Worm (Caenorhabditis elegans) whole organism, L3 larva: ENCODE data around the gene F08F8.6.
A peak's percentile ranks its signal among the peaks of the same experiment; 100 is the strongest.

Source experiments
- R02D3.7 ChIP-seq: fragments of 150-350 bp; optimal IDR thresholded peaks from 2 replicates; lab custom pipeline; 2014; ENCODE audit warnings: missing biosample characterization, missing genetic modification characterization
- ZK546.5 ChIP-seq: sonication (generic microtip); optimal IDR thresholded peaks from 2 replicates; lab custom pipeline; 2017; ENCODE audit warnings: missing biosample characterization, missing genetic modification characterization
- aly-2 ChIP-seq: fragments of 150-350 bp; optimal IDR thresholded peaks from 2 replicates; lab custom pipeline; 2014; ENCODE audit warnings: missing biosample characterization, missing genetic modification characterization
- ama-1 ChIP-seq: fragments of 150-350 bp; optimal IDR thresholded peaks from 2 replicates; lab custom pipeline; 2018
- ceh-16 ChIP-seq: sonication (generic microtip); optimal IDR thresholded peaks from 2 replicates; lab custom pipeline; 2017; ENCODE audit warnings: missing biosample characterization, missing genetic modification characterization
- ceh-82 ChIP-seq: fragments of 150-350 bp; optimal IDR thresholded peaks from 2 replicates; lab custom pipeline; 2014; ENCODE audit warnings: missing biosample characterization, missing genetic modification characterization
- ceh-9 ChIP-seq: sonication (generic microtip); optimal IDR thresholded peaks from 2 replicates; lab custom pipeline; 2018; ENCODE audit warnings: missing biosample characterization, missing genetic modification characterization
- daf-12 ChIP-seq: fragments of 150-350 bp; optimal IDR thresholded peaks from 2 replicates; lab custom pipeline; 2014; ENCODE audit warnings: missing biosample characterization, missing genetic modification reagents, missing genetic modification characterization
- egl-27 ChIP-seq: sonication (generic microtip); optimal IDR thresholded peaks from 4 replicates; lab custom pipeline; 2017; ENCODE audit warnings: missing biosample characterization, missing genetic modification reagents, missing genetic modification characterization
- egl-5 ChIP-seq: fragments of 150-350 bp; optimal IDR thresholded peaks from 2 replicates; lab custom pipeline; 2017; ENCODE audit warnings: missing biosample characterization, missing genetic modification reagents, missing genetic modification characterization, inconsistent platforms
- elt-2 ChIP-seq: sonication (generic microtip); optimal IDR thresholded peaks from 2 replicates; lab custom pipeline; 2016; ENCODE audit warnings: missing genetic modification reagents, mild to moderate bottlenecking, missing genetic modification characterization, missing compliant biosample characterization
- eor-1 ChIP-seq, 2 experiments: fragments of 150-350 bp; optimal IDR thresholded peaks; 2 replicates each; lab custom pipeline; 2014 to 2018; ENCODE audit warnings: missing biosample characterization in 2 of 2, missing genetic modification characterization in 2 of 2
- fkh-10 ChIP-seq: sonication (generic microtip); optimal IDR thresholded peaks from 2 replicates; lab custom pipeline; 2017; ENCODE audit warnings: missing biosample characterization, missing genetic modification reagents, missing genetic modification characterization
- fkh-2 ChIP-seq: fragments of 150-350 bp; optimal IDR thresholded peaks from 2 replicates; lab custom pipeline; 2014; ENCODE audit warnings: missing biosample characterization, missing genetic modification reagents, missing genetic modification characterization
- hmg-11 ChIP-seq: sonication (generic microtip); optimal IDR thresholded peaks from 2 replicates; lab custom pipeline; 2016; ENCODE audit warnings: missing genetic modification characterization, missing compliant biosample characterization
- jun-1 ChIP-seq: fragments of 150-350 bp; optimal IDR thresholded peaks from 2 replicates; lab custom pipeline; 2014; ENCODE audit warnings: missing biosample characterization, missing genetic modification reagents, missing genetic modification characterization
- lin-39 ChIP-seq: fragments of 150-350 bp; optimal IDR thresholded peaks from 2 replicates; lab custom pipeline; 2018; ENCODE audit warnings: missing biosample characterization, missing genetic modification reagents, missing genetic modification characterization
- lsy-12 ChIP-seq: sonication (generic microtip); optimal IDR thresholded peaks from 2 replicates; lab custom pipeline; 2016; ENCODE audit warnings: mild to moderate bottlenecking, missing genetic modification characterization, missing compliant biosample characterization
- mdl-1 ChIP-seq: fragments of 150-350 bp; optimal IDR thresholded peaks from 2 replicates; lab custom pipeline; 2014; ENCODE audit warnings: missing biosample characterization, missing genetic modification characterization
- nfya-1 ChIP-seq: sonication (generic microtip); optimal IDR thresholded peaks from 2 replicates; lab custom pipeline; 2017; ENCODE audit warnings: missing genetic modification characterization, mild to moderate bottlenecking, missing compliant biosample characterization, antibody characterized with exemption, moderate library complexity; ENCODE audit not compliant: insufficient read depth
- nhr-23 ChIP-seq: fragments of 150-350 bp; optimal IDR thresholded peaks from 2 replicates; lab custom pipeline; 2014; ENCODE audit warnings: missing biosample characterization, missing genetic modification reagents, missing genetic modification characterization
- nhr-237 ChIP-seq: fragments of 150-350 bp; optimal IDR thresholded peaks from 2 replicates; lab custom pipeline; 2014; ENCODE audit warnings: missing biosample characterization, missing genetic modification characterization
- nhr-43 ChIP-seq: sonication (generic microtip); optimal IDR thresholded peaks from 2 replicates; lab custom pipeline; 2016; ENCODE audit warnings: mild to moderate bottlenecking, missing genetic modification characterization, missing compliant biosample characterization; ENCODE audit not compliant: poor library complexity, severe bottlenecking
- nhr-67 ChIP-seq: fragments of 150-350 bp; optimal IDR thresholded peaks from 2 replicates; lab custom pipeline; 2014; ENCODE audit warnings: missing biosample characterization, missing genetic modification characterization
- nhr-76 ChIP-seq: fragments of 150-350 bp; sonication (generic microtip); optimal IDR thresholded peaks from 5 replicates; lab custom pipeline; 2014; ENCODE audit warnings: missing biosample characterization, missing genetic modification characterization
- nhr-77 ChIP-seq: fragments of 150-350 bp; optimal IDR thresholded peaks from 2 replicates; lab custom pipeline; 2014; ENCODE audit warnings: missing biosample characterization, missing genetic modification characterization
- pha-4 ChIP-seq: fragments of 150-350 bp; optimal IDR thresholded peaks from 2 replicates; lab custom pipeline; 2014; ENCODE audit warnings: missing biosample characterization, missing genetic modification reagents, missing genetic modification characterization
- pqm-1 ChIP-seq: fragments of 150-350 bp; optimal IDR thresholded peaks from 2 replicates; lab custom pipeline; 2017; ENCODE audit warnings: missing biosample characterization, missing genetic modification characterization, inconsistent platforms
- sea-2 ChIP-seq: fragments of 150-350 bp; sonication (generic microtip); optimal IDR thresholded peaks from 4 replicates; lab custom pipeline; 2014; ENCODE audit warnings: missing biosample characterization, missing genetic modification reagents, missing genetic modification characterization
- snpc-4 ChIP-seq: fragments of 150-350 bp; optimal IDR thresholded peaks from 2 replicates; lab custom pipeline; 2014; ENCODE audit warnings: missing biosample characterization, missing genetic modification characterization
- tbx-2 ChIP-seq: sonication (generic microtip); optimal IDR thresholded peaks from 2 replicates; lab custom pipeline; 2016; ENCODE audit warnings: mild to moderate bottlenecking, missing genetic modification characterization, missing compliant biosample characterization
- unc-39 ChIP-seq: sonication (generic microtip); optimal IDR thresholded peaks from 4 replicates; lab custom pipeline; 2017; ENCODE audit warnings: missing biosample characterization, missing genetic modification characterization
- unc-62 ChIP-seq: fragments of 150-350 bp; sonication (generic microtip); optimal IDR thresholded peaks from 4 replicates; lab custom pipeline; 2014; ENCODE audit warnings: missing biosample characterization, missing genetic modification reagents, missing genetic modification characterization
- zag-1 ChIP-seq: fragments of 150-350 bp; optimal IDR thresholded peaks from 2 replicates; lab custom pipeline; 2014; ENCODE audit warnings: missing biosample characterization, missing genetic modification characterization
- ztf-11 ChIP-seq: fragments of 150-350 bp; optimal IDR thresholded peaks from 2 replicates; lab custom pipeline; 2014; ENCODE audit warnings: missing biosample characterization, missing genetic modification characterization
- ztf-4 ChIP-seq: fragments of 150-350 bp; optimal IDR thresholded peaks from 2 replicates; lab custom pipeline; 2014; ENCODE audit warnings: missing biosample characterization, missing genetic modification characterization

The F08F8.6 gene

DNA sequence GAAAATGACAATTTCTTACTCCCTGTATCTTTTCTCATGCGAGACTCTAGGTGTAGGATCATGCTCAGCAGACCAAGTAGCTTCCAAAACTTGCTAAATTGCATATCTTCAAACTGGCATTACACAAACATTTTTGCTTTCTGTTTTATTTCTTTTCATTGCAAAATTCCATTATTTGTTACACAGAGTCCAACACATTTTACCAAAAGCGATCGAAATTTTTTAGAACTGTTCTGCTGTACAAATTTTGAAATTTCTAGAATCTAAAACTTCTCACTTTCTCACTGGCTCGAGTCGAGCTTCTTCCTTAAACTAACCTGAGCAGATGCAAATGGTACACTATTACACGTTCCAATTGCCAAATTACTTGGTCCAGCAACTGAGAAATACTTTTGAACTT, 29.0 kb upstream of the F08F8.6 start:
- TF ChIP-seq nhr-237 (tag; lab: Kevin White, UChicago): no peak
- no peak for TF ChIP-seq ZK546.5 (tag; lab: Kevin White, UChicago)
- TF ChIP-seq nfya-1 (tag; lab: Kevin White, UChicago): no peak
- no peak for TF ChIP-seq zag-1 (tag; lab: Kevin White, UChicago)
- no peak for TF ChIP-seq nhr-76 (tag; lab: Kevin White, UChicago)
- no peak for TF ChIP-seq elt-2
- TF ChIP-seq jun-1 (tag; lab: Kevin White, UChicago): no peak
- no peak for TF ChIP-seq fkh-10 (GFP tag; lab: Kevin White, UChicago)
- no peak for TF ChIP-seq ceh-16 (tag; lab: Kevin White, UChicago)

DNA sequence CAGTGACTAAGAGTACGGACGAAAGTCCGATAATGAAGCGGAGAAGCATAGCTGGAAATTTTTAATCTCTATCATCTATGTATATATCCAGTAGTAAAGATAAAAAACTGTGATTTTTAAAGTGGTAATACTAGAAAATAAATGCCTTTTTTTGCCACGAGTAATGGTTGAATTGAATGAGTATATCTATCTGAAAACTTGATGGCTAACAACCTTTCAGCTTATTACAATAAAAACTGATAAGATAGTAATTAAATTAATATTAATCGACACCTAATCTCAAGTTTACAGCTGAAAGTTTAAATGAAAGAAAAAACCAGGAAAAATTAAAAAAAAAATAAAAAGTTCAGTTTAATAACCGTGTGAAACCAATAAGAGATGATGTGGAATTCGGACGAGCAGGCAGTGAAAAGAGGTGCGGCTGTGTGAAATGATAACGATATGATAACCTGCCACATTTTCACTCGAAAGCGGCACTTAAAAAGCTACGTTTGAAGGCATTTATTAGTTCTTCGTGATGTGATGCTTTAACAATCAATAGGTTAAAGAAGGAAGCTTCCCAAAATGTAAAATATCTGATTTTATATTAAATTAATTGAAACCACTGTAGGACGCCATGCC, 28.5 kb upstream of the F08F8.6 start, which contains the start of gene nspg-6:
Gene nspg-6 (minus strand): TSS at position 51 of the 621 bp plus-strand sequence.
- TF ChIP-seq ceh-9 (tag; lab: Kevin White, UChicago) (no peak), elt-2 (peak; percentile 81), aly-2 (tag; lab: Kevin White, UChicago) (no peak), pqm-1 (tag; lab: Kevin White, UChicago) (peak; percentile 48)

DNA sequence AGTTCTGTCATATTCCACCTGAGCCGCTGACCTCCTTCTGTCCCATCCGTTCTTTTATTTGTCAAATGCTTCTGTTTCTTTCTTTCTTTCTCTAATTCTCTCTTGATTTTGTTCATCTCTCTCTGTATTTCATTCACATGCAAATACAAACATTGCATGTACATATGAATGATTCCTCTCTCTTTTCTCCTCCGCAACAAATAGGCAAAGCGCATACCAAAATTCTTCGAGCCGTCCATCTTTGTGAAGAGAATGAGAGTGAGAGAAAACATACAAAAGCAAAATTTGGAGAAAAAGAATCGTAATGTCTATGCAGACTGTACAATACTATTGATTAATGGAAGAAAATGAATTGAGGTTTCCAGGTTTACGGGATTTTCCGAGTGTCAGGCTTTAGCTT, 26.1 kb upstream of the F08F8.6 start:
- no peak for TF ChIP-seq mdl-1
- no peak for TF ChIP-seq hmg-11
- no peak for TF ChIP-seq lsy-12 (tag; lab: Kevin White, UChicago)
- no peak for TF ChIP-seq ztf-4 (tag; lab: Kevin White, UChicago)
- peak; percentile 74 for TF ChIP-seq pha-4 (tag; lab: Kevin White, UChicago)
- no peak for TF ChIP-seq egl-27 (tag; lab: Kevin White, UChicago)
- no peak for TF ChIP-seq fkh-2 (tag; lab: Kevin White, UChicago)
- no peak for TF ChIP-seq egl-5 (tag; lab: Kevin White, UChicago)
- peak; percentile 32 for TF ChIP-seq elt-2
- TF ChIP-seq tbx-2 (tag; lab: Kevin White, UChicago): no peak
- TF ChIP-seq lin-39 (tag; lab: Kevin White, UChicago): no peak
- no peak for TF ChIP-seq nhr-67 (tag; lab: Kevin White, UChicago)

DNA sequence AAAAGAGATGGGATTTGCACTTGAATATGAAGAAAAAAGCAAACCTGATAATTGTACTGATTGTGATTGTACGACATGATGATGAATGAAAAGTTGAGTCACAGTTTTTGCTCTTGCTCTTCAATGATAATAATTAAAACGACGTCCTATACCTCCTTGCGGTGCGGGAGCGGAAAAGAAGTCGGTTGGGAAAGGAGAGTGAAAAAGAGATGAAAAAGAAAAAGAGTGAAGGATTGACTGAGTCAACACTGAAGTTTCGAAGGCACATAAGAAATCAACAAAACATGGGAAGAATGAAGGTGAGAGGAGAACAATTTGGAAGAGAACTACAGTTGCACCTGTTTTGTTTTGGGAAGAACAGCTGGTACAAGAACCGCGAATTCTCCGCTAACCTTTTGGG, 24.1 kb upstream of the F08F8.6 start, which contains the start of gene F56C9.8:
Gene F56C9.8 (minus strand): TSS at position 120 of the 400 bp plus-strand sequence.
- peak; percentile 69 for TF ChIP-seq pqm-1 (tag; lab: Kevin White, UChicago)
- TF ChIP-seq nhr-67 (tag; lab: Kevin White, UChicago): no peak
- TF ChIP-seq pha-4 (tag; lab: Kevin White, UChicago): peak; percentile 77
- no peak for TF ChIP-seq nhr-23 (tag; lab: Kevin White, UChicago)
- TF ChIP-seq nhr-77 (tag; lab: Kevin White, UChicago): no peak
- peak; percentile 18 for TF ChIP-seq elt-2
- no peak for TF ChIP-seq nhr-43 (tag; lab: Kevin White, UChicago)

DNA sequence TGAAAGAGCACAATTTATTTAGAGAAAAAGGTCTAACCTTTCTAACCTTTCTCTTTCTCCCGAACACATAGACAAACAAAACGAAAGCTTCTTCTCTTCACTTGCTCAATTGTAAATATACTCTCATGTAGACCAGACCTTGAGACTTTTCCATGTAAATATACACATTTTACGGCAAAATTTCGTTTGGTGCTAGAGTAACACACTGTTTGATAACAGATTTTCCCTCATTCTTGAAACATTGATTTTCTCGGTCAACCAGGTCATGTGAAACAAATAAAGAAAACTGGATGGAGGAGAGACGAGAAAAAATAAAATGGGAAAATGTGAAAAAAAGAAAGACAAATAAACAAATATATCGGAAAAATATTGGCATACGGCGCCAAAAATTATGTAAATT, 21.5 kb upstream of the F08F8.6 start:
- TF ChIP-seq ztf-11 (tag; lab: Kevin White, UChicago) (no peak), pha-4 (tag; lab: Kevin White, UChicago) (peak; percentile 99), elt-2 (peak; percentile 55), fkh-10 (GFP tag; lab: Kevin White, UChicago) (no peak), eor-1 (tag; optimal IDR thresholded peaks at IDR 0.05; lab: Kevin White, UChicago) (no peak), pqm-1 (tag; lab: Kevin White, UChicago) (peak; percentile 34), nhr-237 (tag; lab: Kevin White, UChicago) (no peak)
- TF ChIP-seq, all 47 proteins: peak for 3

DNA sequence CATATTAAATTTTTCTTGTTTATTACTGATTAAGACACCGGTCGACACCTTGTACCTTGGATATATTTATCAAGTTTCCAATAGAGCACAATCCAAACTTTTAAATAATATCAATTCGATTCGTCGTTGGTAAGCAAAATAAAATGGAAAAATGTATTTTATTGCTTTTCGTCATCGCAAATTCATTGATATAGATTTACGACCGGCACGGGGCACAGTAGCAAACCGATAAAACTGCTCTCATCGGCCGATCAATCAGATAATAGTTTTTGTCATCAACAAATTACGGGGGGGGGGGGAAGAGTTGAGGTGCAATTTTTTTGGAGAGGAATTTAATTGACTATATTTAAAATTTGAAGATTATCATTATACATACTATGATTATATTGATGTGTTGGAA, 20.2 kb upstream of the F08F8.6 start:
- TF ChIP-seq elt-2 (peak; percentile 69), ceh-82 (tag; lab: Kevin White, UChicago) (no peak), daf-12 (no peak), unc-62 (GFP tag; lab: Kevin White, UChicago) (no peak), egl-27 (tag; lab: Kevin White, UChicago) (no peak), snpc-4 (tag; lab: Kevin White, UChicago) (no peak), ama-1 (lab: Kevin White, UChicago) (no peak), pqm-1 (tag; lab: Kevin White, UChicago) (peak; percentile 1), sea-2 (GFP tag; lab: Kevin White, UChicago) (no peak), unc-39 (tag; lab: Kevin White, UChicago) (no peak), nhr-43 (tag; lab: Kevin White, UChicago) (no peak), R02D3.7 (tag; lab: Kevin White, UChicago) (no peak)
